Fruit fly (Drosophila melanogaster): ENCODE measurements around the gene Dnai2.

Gene Dnai2

dm6 chr3L:11717993-11718392 is 18.9 kb upstream of the Dnai2 start:
- TF ChIP-seq Dif (GFP tag; optimal IDR thresholded peaks at IDR 0.05; ENCODE audit: partially characterized antibody) (no peak), Abd-B (GFP tag; optimal IDR thresholded peaks at IDR 0.05) (no peak), Rel (GFP tag; optimal IDR thresholded peaks at IDR 0.05) (no peak), Rel (tag; optimal IDR thresholded peaks at IDR 0.05) (no peak), Hnf4 (GFP tag; optimal IDR thresholded peaks at IDR 0.05) (no peak), Myc (optimal IDR thresholded peaks at IDR 0.05) (no peak), rgr (GFP tag; optimal IDR thresholded peaks at IDR 0.05) (no peak), sage (GFP tag; optimal IDR thresholded peaks at IDR 0.05) (no peak), Dfd (GFP tag; optimal IDR thresholded peaks at IDR 0.05) (no peak), woc (GFP tag; optimal IDR thresholded peaks at IDR 0.05) (no peak), dl (GFP tag; optimal IDR thresholded peaks at IDR 0.05; ENCODE audit: insufficient read depth in 1 of 2, partially characterized antibody in 2 of 2) (no peak), OdsH (GFP tag; optimal IDR thresholded peaks at IDR 0.05) (no peak), CrebA (GFP tag; optimal IDR thresholded peaks at IDR 0.05; ENCODE audit: borderline replicate concordance) (no peak), Hr83 (GFP tag; optimal IDR thresholded peaks at IDR 0.05; ENCODE audit: poor library complexity, severe bottlenecking) (no peak), fru (GFP tag; optimal IDR thresholded peaks at IDR 0.05) (no peak), sv (GFP tag; optimal IDR thresholded peaks at IDR 0.05) (no peak)

- TF ChIP-seq psq (GFP tag; optimal IDR thresholded peaks at IDR 0.05): no peak
- TF ChIP-seq sv (GFP tag; optimal IDR thresholded peaks at IDR 0.05): no peak
- no peak for TF ChIP-seq Hr78 (GFP tag; optimal IDR thresholded peaks at IDR 0.05)
- TF ChIP-seq HLH106 (tag; optimal IDR thresholded peaks at IDR 0.05): no peak
- TF ChIP-seq Jra (GFP tag; optimal IDR thresholded peaks at IDR 0.05): no peak
Observed at dm6 chr3L:11717300-11717699, 18.2 kb upstream of the Dnai2 start.

- TF ChIP-seq h (GFP tag; optimal IDR thresholded peaks at IDR 0.05) (peak; percentile 37), dl (GFP tag; optimal IDR thresholded peaks at IDR 0.05; ENCODE audit: insufficient read depth in 1 of 2, partially characterized antibody in 2 of 2) (peak in 1 of 2 experiments; percentile 15), Myc (optimal IDR thresholded peaks at IDR 0.05) (no peak), CG9705 (GFP tag; optimal IDR thresholded peaks at IDR 0.05) (no peak), brk (GFP tag; optimal IDR thresholded peaks at IDR 0.05) (no peak), dmrt93B (GFP tag; optimal IDR thresholded peaks at IDR 0.05) (no peak)
Observed at dm6 chr3L:11716899-11717298, 17.8 kb upstream of the Dnai2 start.

- peak; percentile 56 for TF ChIP-seq Dfd (GFP tag; optimal IDR thresholded peaks at IDR 0.05)
- no peak for TF ChIP-seq Jra (GFP tag; optimal IDR thresholded peaks at IDR 0.05)
Observed at dm6 chr3L:11716347-11716746, 17.3 kb upstream of the Dnai2 start.

dm6 chr3L:11715187-11715586 is 16.1 kb upstream of the Dnai2 start, which contains the start of gene CG14132:
Gene CG14132, minus strand, starts transcription at chr3L:11715285.
- TF ChIP-seq dl (GFP tag; optimal IDR thresholded peaks at IDR 0.05; ENCODE audit: insufficient read depth in 1 of 2, partially characterized antibody in 2 of 2) (peak; percentile 11 to 34), Rel (GFP tag; optimal IDR thresholded peaks at IDR 0.05) (no peak), Rel (tag; optimal IDR thresholded peaks at IDR 0.05) (peak; percentile 3), dsf (GFP tag; optimal IDR thresholded peaks at IDR 0.05; ENCODE audit: borderline replicate concordance) (no peak), br (GFP tag; optimal IDR thresholded peaks at IDR 0.05) (no peak), fru (GFP tag; optimal IDR thresholded peaks at IDR 0.05) (peak; percentile 2), Dif (GFP tag; optimal IDR thresholded peaks at IDR 0.05; ENCODE audit: partially characterized antibody) (peak; percentile 66)

dm6 chr3L:11712839-11713238 is 13.8 kb upstream of the Dnai2 start:
- no peak for TF ChIP-seq Rel (GFP tag; optimal IDR thresholded peaks at IDR 0.05)
- no peak for TF ChIP-seq Rel (tag; optimal IDR thresholded peaks at IDR 0.05)
- no peak for TF ChIP-seq CG32264 (GFP tag; optimal IDR thresholded peaks at IDR 0.05)
- no peak for TF ChIP-seq Dfd (GFP tag; optimal IDR thresholded peaks at IDR 0.05)
- TF ChIP-seq CrebA (GFP tag; optimal IDR thresholded peaks at IDR 0.05; ENCODE audit: borderline replicate concordance): no peak
- TF ChIP-seq brk (GFP tag; optimal IDR thresholded peaks at IDR 0.05): no peak
- TF ChIP-seq dsf (GFP tag; optimal IDR thresholded peaks at IDR 0.05; ENCODE audit: borderline replicate concordance): no peak
- TF ChIP-seq Jra (GFP tag; optimal IDR thresholded peaks at IDR 0.05): no peak
- TF ChIP-seq Myc (optimal IDR thresholded peaks at IDR 0.05): no peak
- TF ChIP-seq Hr83 (GFP tag; optimal IDR thresholded peaks at IDR 0.05; ENCODE audit: poor library complexity, severe bottlenecking): no peak
- no peak for TF ChIP-seq Sp1 (GFP tag; optimal IDR thresholded peaks at IDR 0.05)
- TF ChIP-seq Dif (GFP tag; optimal IDR thresholded peaks at IDR 0.05; ENCODE audit: partially characterized antibody): no peak
- TF ChIP-seq Hr78 (GFP tag; optimal IDR thresholded peaks at IDR 0.05): no peak
